Worm (Caenorhabditis elegans): ENCODE measurements around the gene F14H12.8.

ce11 chrX:4363200-4363599 lies 1.6 kb downstream of the F14H12.8 start, which contains the start of gene F14H12.17:
- no peak for TF ChIP-seq ztf-29 (GFP tag; IDR thresholded peaks at IDR 0.05)
- TF ChIP-seq flt-1 (GFP tag; IDR thresholded peaks at IDR 0.05): no peak
- no peak for TF ChIP-seq ref-1 (GFP tag; conservative IDR thresholded peaks at IDR 0.05)
- TF ChIP-seq tab-1 (GFP tag; IDR thresholded peaks at IDR 0.05): no peak
- no peak for TF ChIP-seq T22C8.4 (GFP tag; IDR thresholded peaks at IDR 0.05)
